Worm (Caenorhabditis elegans) whole organism, early embryonic: ENCODE measurements around the gene dlc-5.

Experiments
- ceh-13 ChIP-seq: fragments of 200-800 bp; sonication (Bioruptor generic); optimal IDR thresholded peaks from 2 replicates; lab custom pipeline; 2018; ENCODE audit warnings: mild to moderate bottlenecking, missing genetic modification characterization, missing compliant biosample characterization
- scrt-1 ChIP-seq: fragments of 200-800 bp; sonication (Bioruptor generic); IDR thresholded peaks from 2 replicates; pipeline ENCODE4 v1.3.6; 2022; ENCODE audit warnings: missing genetic modification characterization, missing compliant biosample characterization

DNA sequence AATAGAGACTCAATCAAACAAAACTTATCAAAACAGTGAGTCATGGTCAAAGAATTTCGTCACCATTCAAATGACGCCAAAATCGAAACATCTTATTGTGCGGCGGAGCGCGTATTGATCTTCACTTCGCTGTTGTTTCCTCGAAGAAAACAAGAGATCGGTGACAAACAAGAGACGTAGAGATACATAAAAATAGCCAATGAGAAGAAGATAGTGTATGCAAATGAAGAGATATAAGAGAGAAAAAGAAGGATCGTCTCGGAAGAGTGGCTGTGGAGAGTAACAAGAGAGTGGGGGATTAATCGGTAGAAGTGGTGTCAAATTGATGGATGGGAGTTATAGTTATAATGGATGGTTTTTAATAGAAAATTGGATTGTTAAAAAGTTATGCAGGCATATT, 36.7 kb downstream of the dlc-5 start:
- TF ChIP-seq ceh-13: no peak
- TF ChIP-seq scrt-1 (GFP tag; lab: Robert Waterston, UW): no peak
